Worm (Caenorhabditis elegans) whole organism, young adult: ENCODE measurements around the gene chc-1.

Source experiments
- C17E4.6 ChIP-seq: fragments of 200-800 bp; sonication (Bioruptor generic); IDR thresholded peaks from 2 replicates; pipeline ENCODE4 v1.3.6; 2022; ENCODE audit warnings: missing genetic modification reagents, missing genetic modification characterization, missing compliant biosample characterization
- D2030.7 ChIP-seq: fragments of 200-800 bp; sonication (Bioruptor generic); IDR thresholded peaks from 2 replicates; pipeline ENCODE4 v1.3.6; 2022; ENCODE audit warnings: missing genetic modification reagents, missing genetic modification characterization, missing compliant biosample characterization
- F22D6.2 ChIP-seq: sonication (generic microtip); optimal IDR thresholded peaks from 2 replicates; lab custom pipeline; 2016; ENCODE audit warnings: mild to moderate bottlenecking, missing genetic modification characterization, missing compliant biosample characterization
- F37B4.10 ChIP-seq: fragments of 200-800 bp; sonication (Bioruptor generic); IDR thresholded peaks from 2 replicates; pipeline ENCODE4 v1.3.6; 2022; ENCODE audit warnings: missing genetic modification characterization, missing compliant biosample characterization
- T26A5.8 ChIP-seq: sonication (generic microtip); optimal IDR thresholded peaks from 2 replicates; lab custom pipeline; 2016; ENCODE audit warnings: missing genetic modification characterization, missing compliant biosample characterization
- Y79H2A.3 ChIP-seq: fragments of 200-800 bp; sonication (Bioruptor generic); conservative IDR thresholded peaks from 2 replicates; pipeline ENCODE4 v1.3.6; 2022; ENCODE audit warnings: missing genetic modification reagents, missing genetic modification characterization, missing compliant biosample characterization
- Y95B8A.8 ChIP-seq: fragments of 200-800 bp; sonication (Bioruptor generic); IDR thresholded peaks from 2 replicates; pipeline ENCODE4 v1.3.6; 2022; ENCODE audit warnings: missing genetic modification reagents, missing genetic modification characterization, missing compliant biosample characterization
- akir-1 ChIP-seq: fragments of 200-800 bp; sonication (Bioruptor generic); optimal IDR thresholded peaks from 2 replicates; lab custom pipeline; 2018; ENCODE audit warnings: mild to moderate bottlenecking, missing genetic modification characterization, moderate library complexity, missing compliant biosample characterization
- aptf-2 ChIP-seq: fragments of 200-800 bp; sonication (Bioruptor generic); conservative IDR thresholded peaks from 2 replicates; pipeline ENCODE4 v1.3.6; 2022; ENCODE audit warnings: missing genetic modification reagents, missing genetic modification characterization, missing compliant biosample characterization
- athp-1 ChIP-seq: sonication (generic microtip); optimal IDR thresholded peaks from 2 replicates; lab custom pipeline; 2017; ENCODE audit warnings: mild to moderate bottlenecking, missing genetic modification characterization, missing compliant biosample characterization
- attf-5 ChIP-seq: fragments of 200-800 bp; sonication (Bioruptor generic); optimal IDR thresholded peaks from 2 replicates; lab custom pipeline; 2018; ENCODE audit warnings: mild to moderate bottlenecking, missing genetic modification characterization, missing compliant biosample characterization
- attf-6 ChIP-seq: fragments of 200-800 bp; sonication (Bioruptor generic); IDR thresholded peaks from 2 replicates; pipeline ENCODE4 v1.3.6; 2022; ENCODE audit warnings: missing genetic modification reagents, missing genetic modification characterization, missing compliant biosample characterization
- cebp-1 ChIP-seq, 2 experiments: fragments of 200-800 bp in 1 of 2; sonication (Bioruptor generic) in 1 of 2; sonication (generic microtip) in 1 of 2; IDR thresholded peaks in 1 of 2; optimal IDR thresholded peaks in 1 of 2; 2 replicates each; pipeline versions ENCODE4 v1.3.6 to Lab custom; 2017 to 2022; ENCODE audit warnings: missing compliant biosample characterization in 2 of 2, missing genetic modification characterization in 2 of 2, mild to moderate bottlenecking in 1 of 2, missing genetic modification reagents in 1 of 2, moderate library complexity in 1 of 2
- ceh-91 ChIP-seq: fragments of 200-800 bp; sonication (Bioruptor generic); IDR thresholded peaks from 2 replicates; pipeline ENCODE4 v1.3.6; 2022; ENCODE audit warnings: missing genetic modification reagents, missing genetic modification characterization, missing compliant biosample characterization
- die-1 ChIP-seq: sonication (generic microtip); optimal IDR thresholded peaks from 2 replicates; lab custom pipeline; 2016; ENCODE audit warnings: missing genotype, mild to moderate bottlenecking, missing genetic modification characterization, missing compliant biosample characterization
- hmg-1.2 ChIP-seq: fragments of 200-800 bp; sonication (Bioruptor generic); IDR thresholded peaks from 2 replicates; pipeline ENCODE4 v1.3.6; 2022; ENCODE audit warnings: missing genetic modification reagents, missing genetic modification characterization, missing compliant biosample characterization
- hmg-20 ChIP-seq: fragments of 200-800 bp; sonication (Bioruptor generic); IDR thresholded peaks from 2 replicates; pipeline ENCODE4 v1.3.6; 2022; ENCODE audit warnings: missing genetic modification reagents, missing genetic modification characterization, missing compliant biosample characterization
- hsf-1 ChIP-seq: fragments of 200-800 bp; sonication (Bioruptor generic); IDR thresholded peaks from 2 replicates; pipeline ENCODE4 v1.3.6; 2022; ENCODE audit warnings: missing genetic modification reagents, missing genetic modification characterization, missing compliant biosample characterization
- lin-26 ChIP-seq: fragments of 200-800 bp; sonication (Bioruptor generic); IDR thresholded peaks from 2 replicates; pipeline ENCODE4 v1.3.6; 2022; ENCODE audit warnings: missing genetic modification reagents, missing genetic modification characterization, missing compliant biosample characterization
- lin-35 ChIP-seq, 3 experiments: fragments of 150-350 bp in 2 of 3; sonication (generic microtip) in 1 of 3; optimal IDR thresholded peaks; 2 replicates each; lab custom pipeline; 2014 to 2018; ENCODE audit warnings: missing biosample characterization in 3 of 3, missing genetic modification characterization in 3 of 3, missing genetic modification reagents in 3 of 3
- lin-40 ChIP-seq: sonication (generic microtip); optimal IDR thresholded peaks from 2 replicates; lab custom pipeline; 2016; ENCODE audit warnings: missing genetic modification characterization, mild to moderate bottlenecking, missing compliant biosample characterization, missing genotype, missing genetic modification reagents
- lir-1 ChIP-seq: fragments of 200-800 bp; sonication (Bioruptor generic); conservative IDR thresholded peaks from 2 replicates; pipeline ENCODE4 v1.3.6; 2022; ENCODE audit warnings: missing genetic modification reagents, missing genetic modification characterization, missing compliant biosample characterization
- lsy-27 ChIP-seq: sonication (generic microtip); optimal IDR thresholded peaks from 2 replicates; lab custom pipeline; 2017; ENCODE audit warnings: missing genetic modification characterization, mild to moderate bottlenecking, missing compliant biosample characterization, antibody characterized with exemption, missing genotype, borderline replicate concordance; ENCODE audit not compliant: insufficient read depth
- madf-3 ChIP-seq: fragments of 200-800 bp; sonication (Bioruptor generic); IDR thresholded peaks from 2 replicates; pipeline ENCODE4 v1.3.6; 2022; ENCODE audit warnings: missing genetic modification reagents, missing genetic modification characterization, missing compliant biosample characterization
- madf-6 ChIP-seq: fragments of 200-800 bp; sonication (Bioruptor generic); IDR thresholded peaks from 2 replicates; pipeline ENCODE4 v1.3.6; 2022; ENCODE audit warnings: missing genetic modification reagents, missing genetic modification characterization, missing compliant biosample characterization
- madf-8 ChIP-seq: fragments of 200-800 bp; sonication (Bioruptor generic); conservative IDR thresholded peaks from 2 replicates; pipeline ENCODE4 v1.3.6; 2022; ENCODE audit warnings: missing genetic modification reagents, missing genetic modification characterization, missing compliant biosample characterization
- mcd-1 ChIP-seq: fragments of 200-800 bp; sonication (Bioruptor generic); IDR thresholded peaks from 2 replicates; pipeline ENCODE4 v1.3.6; 2022; ENCODE audit warnings: missing genetic modification reagents, missing genetic modification characterization, missing compliant biosample characterization
- nfya-2 ChIP-seq: fragments of 200-800 bp; sonication (Bioruptor generic); IDR thresholded peaks from 2 replicates; pipeline ENCODE4 v1.3.6; 2022; ENCODE audit warnings: missing genetic modification reagents, missing genetic modification characterization, missing compliant biosample characterization
- nhr-179 ChIP-seq: sonication (generic microtip); optimal IDR thresholded peaks from 2 replicates; lab custom pipeline; 2016; ENCODE audit warnings: mild to moderate bottlenecking, missing genetic modification characterization, missing compliant biosample characterization
- nhr-80 ChIP-seq: sonication (generic microtip); optimal IDR thresholded peaks from 2 replicates; lab custom pipeline; 2016; ENCODE audit warnings: missing genetic modification characterization, missing compliant biosample characterization
- rcor-1 ChIP-seq: fragments of 200-800 bp; sonication (Bioruptor generic); IDR thresholded peaks from 2 replicates; pipeline ENCODE4 v1.3.6; 2022; ENCODE audit warnings: missing genetic modification reagents, missing genetic modification characterization, missing compliant biosample characterization
- snpc-1.1 ChIP-seq: sonication (generic microtip); optimal IDR thresholded peaks from 2 replicates; lab custom pipeline; 2017; ENCODE audit warnings: missing genetic modification characterization, mild to moderate bottlenecking, missing compliant biosample characterization, antibody characterized with exemption, moderate library complexity, missing genotype, missing genetic modification reagents; ENCODE audit not compliant: insufficient read depth
- snpc-4 ChIP-seq, 5 experiments: fragments of 150-350 bp in 1 of 5; sonication (generic microtip) in 4 of 5; optimal IDR thresholded peaks; 2 replicates each; lab custom pipeline; 2014 to 2018; ENCODE audit warnings: missing genetic modification characterization in 5 of 5, missing biosample characterization in 3 of 5, antibody characterized with exemption in 2 of 5, mild to moderate bottlenecking in 2 of 5, missing compliant biosample characterization in 2 of 5, missing genotype in 2 of 5, moderate library complexity in 2 of 5, missing genetic modification reagents in 1 of 5
- somi-1 ChIP-seq: fragments of 200-800 bp; sonication (Bioruptor generic); optimal IDR thresholded peaks from 2 replicates; lab custom pipeline; 2018; ENCODE audit warnings: mild to moderate bottlenecking, missing genetic modification characterization, missing compliant biosample characterization
- ztf-22 ChIP-seq: fragments of 200-800 bp; sonication (Bioruptor generic); optimal IDR thresholded peaks from 2 replicates; lab custom pipeline; 2018; ENCODE audit warnings: mild to moderate bottlenecking, missing genetic modification characterization, moderate library complexity, missing compliant biosample characterization
- ztf-26 ChIP-seq: sonication (generic microtip); optimal IDR thresholded peaks from 2 replicates; lab custom pipeline; 2017; ENCODE audit warnings: missing genetic modification characterization, missing compliant biosample characterization

Gene chc-1

ce11 chrIII:10238448-10239154, 35.0 kb downstream of the chc-1 start, which contains the start of gene Y70G10A.3:
Gene Y70G10A.3, plus strand, starts transcription at chrIII:10239104.
- TF ChIP-seq lin-26 (GFP tag; lab: Robert Waterston, UW) (peak; percentile 42; the same call in 1 of the 2 replicates), ztf-22 (GFP tag; lab: Kevin White, UChicago) (no peak)

ce11 chrIII:10240073-10240472, 36.5 kb downstream of the chc-1 start:
- no peak for TF ChIP-seq lin-40
- TF ChIP-seq lin-35 (GFP tag; optimal IDR thresholded peaks at IDR 0.05; lab: Kevin White, UChicago): no peak
- no peak for TF ChIP-seq C17E4.6 (GFP tag; lab: Robert Waterston, UW)
- no peak for TF ChIP-seq hsf-1 (GFP tag; lab: Robert Waterston, UW)
- TF ChIP-seq attf-6: no peak
- no peak for TF ChIP-seq die-1
- no peak for TF ChIP-seq F22D6.2
- no peak for TF ChIP-seq lsy-27
- TF ChIP-seq madf-8 (GFP tag; lab: Robert Waterston, UW): no peak
- TF ChIP-seq lir-1 (GFP tag; lab: Robert Waterston, UW): no peak
- no peak for TF ChIP-seq nhr-179 (tag; lab: Kevin White, UChicago)
- TF ChIP-seq mcd-1: no peak
- no peak for TF ChIP-seq snpc-4 (GFP tag; optimal IDR thresholded peaks at IDR 0.05; lab: Kevin White, UChicago)
- TF ChIP-seq snpc-4 (tag; optimal IDR thresholded peaks at IDR 0.05; lab: Kevin White, UChicago): no peak

ce11 chrIII:10241332-10241829, 37.8 kb downstream of the chc-1 start:
- TF ChIP-seq snpc-4 (GFP tag; optimal IDR thresholded peaks at IDR 0.05; lab: Kevin White, UChicago) (no peak), snpc-4 (tag; optimal IDR thresholded peaks at IDR 0.05; lab: Kevin White, UChicago) (no peak), somi-1 (GFP tag; lab: Kevin White, UChicago) (peak; percentile 51), nhr-80 (tag; lab: Kevin White, UChicago) (no peak), ztf-26 (tag; lab: Kevin White, UChicago) (peak; percentile 35), cebp-1 (GFP tag; IDR thresholded peaks at IDR 0.05; lab: Robert Waterston, UW) (no peak), cebp-1 (tag; optimal IDR thresholded peaks at IDR 0.05; lab: Kevin White, UChicago) (peak; percentile 10), Y95B8A.8 (no peak), madf-8 (GFP tag; lab: Robert Waterston, UW) (no peak)
- TF ChIP-seq, all 124 proteins: peak for 3

ce11 chrIII:10242597-10242996, 39.0 kb downstream of the chc-1 start:
- TF ChIP-seq snpc-1.1 (tag; lab: Kevin White, UChicago): peak; percentile 54
- TF ChIP-seq hmg-1.2: 0 out of 2 replicates have a peak, but pooled peaks have one; percentile 12
- TF ChIP-seq snpc-4 (GFP tag; optimal IDR thresholded peaks at IDR 0.05; lab: Kevin White, UChicago): peak; percentile 63
- peak in 3 of 4 experiments; percentile 50 to 91 (median 86) for TF ChIP-seq snpc-4 (tag; optimal IDR thresholded peaks at IDR 0.05; lab: Kevin White, UChicago)

- no peak for TF ChIP-seq attf-5 (GFP tag; lab: Kevin White, UChicago)
- no peak for TF ChIP-seq D2030.7
- TF ChIP-seq F37B4.10 (GFP tag; lab: Robert Waterston, UW): no peak
- TF ChIP-seq lsy-27: no peak
- TF ChIP-seq madf-6 (GFP tag; lab: Robert Waterston, UW): no peak
- TF ChIP-seq rcor-1: no peak
- no peak for TF ChIP-seq akir-1
- no peak for TF ChIP-seq T26A5.8 (tag; lab: Kevin White, UChicago)
- no peak for TF ChIP-seq aptf-2
- no peak for TF ChIP-seq hmg-20 (GFP tag; lab: Robert Waterston, UW)
- TF ChIP-seq nfya-2 (GFP tag; lab: Robert Waterston, UW): no peak
- TF ChIP-seq snpc-4 (GFP tag; optimal IDR thresholded peaks at IDR 0.05; lab: Kevin White, UChicago): no peak
- TF ChIP-seq snpc-4 (tag; optimal IDR thresholded peaks at IDR 0.05; lab: Kevin White, UChicago): no peak
- TF ChIP-seq athp-1 (tag; lab: Kevin White, UChicago): no peak
- no peak for TF ChIP-seq ceh-91 (GFP tag; lab: Robert Waterston, UW)
- no peak for TF ChIP-seq madf-3 (GFP tag; lab: Robert Waterston, UW)
- TF ChIP-seq Y79H2A.3 (GFP tag; lab: Robert Waterston, UW): no peak
These were observed 40.4 kb downstream of the chc-1 start for ce11 chrIII:10244013-10244412.
